Fruit fly (Drosophila melanogaster): ENCODE results near the gene cact.

Gene cact

DNA sequence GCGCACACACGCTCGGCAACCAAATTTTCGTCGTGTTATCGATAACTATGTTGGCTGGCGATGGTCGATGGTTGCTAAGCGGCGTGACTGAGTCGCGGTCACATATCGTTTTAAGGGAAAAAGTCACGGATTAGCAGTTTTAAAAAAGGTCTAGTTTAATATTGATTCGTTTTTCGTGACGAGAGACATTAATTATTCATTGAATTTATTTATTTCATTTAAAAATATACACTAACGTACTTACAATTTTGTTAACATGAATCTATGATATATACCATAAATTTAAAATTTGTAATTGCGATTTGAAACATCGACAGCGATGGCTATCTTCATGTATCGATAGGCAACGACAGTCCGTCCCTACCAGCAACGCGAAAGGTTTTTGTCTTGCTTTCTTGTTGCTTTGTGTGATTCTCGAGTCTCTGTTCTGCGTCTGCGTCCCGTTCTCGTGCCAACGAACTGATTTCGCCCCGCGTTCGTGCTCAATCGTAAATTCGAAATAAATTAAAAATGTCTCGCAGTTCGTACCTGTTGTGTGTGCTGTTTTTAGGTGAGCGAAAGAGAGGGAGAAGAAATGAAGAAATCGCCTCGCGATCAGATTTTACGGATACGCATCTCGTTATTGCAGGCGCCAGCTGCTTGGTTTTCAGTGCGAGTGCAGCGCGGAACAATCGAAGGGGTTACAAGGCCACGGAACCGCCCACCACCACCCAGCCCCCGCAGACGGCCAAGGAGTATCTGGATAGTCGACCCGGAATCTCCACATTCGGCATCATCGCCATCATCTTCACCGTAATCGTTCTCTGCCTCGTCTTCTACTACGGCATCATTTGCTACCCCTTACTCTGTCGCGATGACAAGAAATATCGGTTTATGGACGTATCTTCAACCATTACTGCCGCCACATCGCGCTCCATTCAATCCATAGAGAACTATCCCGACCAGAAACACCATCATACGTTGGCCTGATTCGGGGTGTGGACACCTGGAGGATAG lies 26.9 kb upstream of the cact start, which contains the start of the genes Hyls1, chif and CG4455 (continued):
- TF ChIP-seq lab (GFP tag; optimal IDR thresholded peaks at IDR 0.05) (peak; percentile 29), oc (tag; optimal IDR thresholded peaks at IDR 0.05) (peak; percentile 63), CG17186 (GFP tag; optimal IDR thresholded peaks at IDR 0.05) (no peak), CG1792 (GFP tag; optimal IDR thresholded peaks at IDR 0.05) (no peak), ewg (GFP tag; optimal IDR thresholded peaks at IDR 0.05) (peak; percentile 53), CG9437 (GFP tag; optimal IDR thresholded peaks at IDR 0.05) (peak; percentile 14), PHDP (tag; optimal IDR thresholded peaks at IDR 0.05) (no peak), Dek (tag; optimal IDR thresholded peaks at IDR 0.05) (peak; percentile 41), CG4730 (GFP tag; IDR thresholded peaks at IDR 0.05) (no peak)

DNA sequence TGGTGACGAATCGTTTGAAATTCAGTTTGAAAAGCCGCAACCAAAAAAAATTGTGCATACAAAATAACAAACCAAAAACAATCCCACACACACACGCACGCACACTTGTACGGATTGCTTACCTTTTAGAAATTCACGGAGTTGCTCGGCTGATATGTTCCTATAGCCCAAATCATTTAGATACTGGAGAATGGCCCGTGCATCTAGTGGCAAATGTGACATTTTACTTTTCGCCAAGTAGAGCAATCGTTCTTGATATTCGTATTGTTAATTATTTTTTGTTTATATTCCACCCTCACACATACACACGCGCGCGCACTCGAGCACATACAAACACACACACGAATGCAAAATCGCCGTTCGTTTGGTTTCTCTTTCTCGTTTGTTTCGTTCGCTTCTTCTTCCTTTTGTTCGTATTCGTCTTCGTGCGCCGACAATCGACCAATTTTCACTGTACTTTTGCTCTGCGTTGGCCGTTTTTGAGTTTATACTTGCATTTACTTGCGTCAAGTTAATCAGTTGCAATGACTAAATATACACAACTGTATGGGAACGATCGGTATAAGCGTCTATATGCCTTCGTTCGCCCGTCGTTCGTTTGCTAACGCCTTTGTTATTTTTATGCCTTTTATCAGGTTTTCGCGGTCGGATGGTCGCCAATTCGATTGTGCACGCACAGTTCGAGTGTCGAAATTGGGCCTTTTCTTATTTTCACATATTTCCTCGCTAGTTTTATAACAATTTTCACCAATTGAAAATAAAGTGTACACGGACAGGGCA lies 26.0 kb upstream of the cact start:
- no peak for TF ChIP-seq bowl (GFP tag; IDR thresholded peaks at IDR 0.05)
- peak; percentile 81 for TF ChIP-seq Med (GFP tag)
- TF ChIP-seq NC2α (GFP tag; optimal IDR thresholded peaks at IDR 0.05) = no peak
- TF ChIP-seq Stat92E (GFP tag; optimal IDR thresholded peaks at IDR 0.05) = peak in 1 of 3 experiments; percentile 71
- TF ChIP-seq CG8478 (optimal IDR thresholded peaks at IDR 0.05) = peak; percentile 5
- peak; percentile 54 for TF ChIP-seq MESR4 (GFP tag; optimal IDR thresholded peaks at IDR 0.05)
- TF ChIP-seq Deaf1 (tag; optimal IDR thresholded peaks at IDR 0.05) = peak; percentile 89
- peak; percentile 78 for TF ChIP-seq psq (GFP tag; optimal IDR thresholded peaks at IDR 0.05)
- TF ChIP-seq CG10267 (tag; optimal IDR thresholded peaks at IDR 0.05) = no peak
- TF ChIP-seq HmgD (GFP tag; optimal IDR thresholded peaks at IDR 0.05) = no peak
- TF ChIP-seq CG17385 (GFP tag; optimal IDR thresholded peaks at IDR 0.05) = peak; percentile 92
- no peak for TF ChIP-seq CG15601 (tag; optimal IDR thresholded peaks at IDR 0.05)
- TF ChIP-seq grau (tag; optimal IDR thresholded peaks at IDR 0.05) = peak; percentile 83
- TF ChIP-seq Elba2 (GFP tag; optimal IDR thresholded peaks at IDR 0.05) = peak; percentile 41
- TF ChIP-seq cg (GFP tag; optimal IDR thresholded peaks at IDR 0.05) = peak; percentile 92
- TF ChIP-seq chinmo (GFP tag; IDR thresholded peaks at IDR 0.05; ENCODE audit: partially characterized antibody) = 0 out of 4 replicates have a peak, but pooled peaks have one; percentile 11
- peak; percentile 68 for TF ChIP-seq D (optimal IDR thresholded peaks at IDR 0.05)
- TF ChIP-seq D (GFP tag; optimal IDR thresholded peaks at IDR 0.05) = no peak
- no peak for TF ChIP-seq CG12155 (GFP tag; optimal IDR thresholded peaks at IDR 0.05)

DNA sequence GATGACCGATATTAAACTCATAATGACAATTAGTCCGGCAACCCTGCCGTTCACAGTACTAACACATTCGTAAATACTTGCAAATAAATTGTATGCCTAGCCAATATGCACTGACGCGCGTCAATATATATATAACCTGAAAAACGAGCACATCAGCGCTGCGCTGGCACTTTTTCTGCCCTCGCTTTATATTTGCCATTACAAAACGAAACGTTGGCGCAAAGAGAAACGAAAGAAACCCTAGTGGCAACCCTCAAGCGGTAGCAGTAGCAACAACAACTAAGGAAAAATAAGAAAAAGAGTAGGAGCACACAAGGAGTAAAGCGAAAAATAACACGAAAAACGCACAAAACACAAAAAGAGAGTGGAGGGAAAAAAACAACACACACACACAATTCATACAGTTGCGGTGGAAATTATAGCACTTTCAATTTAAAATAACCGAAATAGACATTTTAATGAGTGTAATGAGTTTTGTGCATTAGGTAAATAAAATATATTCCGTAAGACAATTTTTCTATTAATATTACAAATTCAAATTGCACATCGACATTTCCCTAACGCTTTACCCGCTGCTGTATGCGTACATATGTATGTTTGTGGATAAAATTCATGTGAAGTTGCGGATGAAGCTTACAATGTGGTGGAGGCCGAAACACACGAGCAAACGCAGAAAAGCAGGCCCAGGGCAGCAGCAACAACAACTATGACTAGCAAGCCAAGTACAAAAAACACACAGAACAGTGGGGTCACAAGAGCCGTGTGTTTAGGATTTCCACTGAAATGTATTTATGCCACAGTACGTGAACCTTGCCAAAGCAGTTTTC lies 24.9 kb upstream of the cact start:
- TF ChIP-seq ken (GFP tag; IDR thresholded peaks at IDR 0.05) (peak; percentile 99), Nf-YA (GFP tag; IDR thresholded peaks at IDR 0.05) (peak; percentile 98), CG32767 (GFP tag; IDR thresholded peaks at IDR 0.05) (peak; percentile 99), Awh (GFP tag; IDR thresholded peaks at IDR 0.05) (peak; percentile 99), CG31224 (GFP tag; IDR thresholded peaks at IDR 0.05) (peak; percentile 96), CG5953 (GFP tag; IDR thresholded peaks at IDR 0.05) (peak; percentile 99), CG12155 (GFP tag; optimal IDR thresholded peaks at IDR 0.05) (peak; percentile 97), vnd (GFP tag; IDR thresholded peaks at IDR 0.05; ENCODE audit: partially characterized antibody) (no peak), CG10979 (tag; optimal IDR thresholded peaks at IDR 0.05) (peak; percentile 99), ewg (GFP tag; optimal IDR thresholded peaks at IDR 0.05) (peak; percentile 97), Atf6 (GFP tag; IDR thresholded peaks at IDR 0.05) (peak; percentile 99), CG3407 (GFP tag; optimal IDR thresholded peaks at IDR 0.05) (peak; percentile 98), gcm (GFP tag; optimal IDR thresholded peaks at IDR 0.05) (peak; percentile 99), Scr (GFP tag; IDR thresholded peaks at IDR 0.05; ENCODE audit: partially characterized antibody) (no peak), CG15073 (GFP tag; optimal IDR thresholded peaks at IDR 0.05) (peak; percentile 87), CG12769 (tag; optimal IDR thresholded peaks at IDR 0.05) (peak; percentile 100), Ptx1 (GFP tag; IDR thresholded peaks at IDR 0.05) (peak; percentile 98)

All from whole organism, embryonic.